Worm (Caenorhabditis elegans) whole organism, young adult: ENCODE data around the gene Y116A8C.37.
"Not testable (repeated sequence)": the region's sequence is repeated elsewhere in the genome, so short reads cannot be mapped to it uniquely, and the experiment has no call there.

ENCODE experiments used
- B0019.2 ChIP-seq: fragments of 200-800 bp; sonication (Bioruptor generic); conservative IDR thresholded peaks from 2 replicates; pipeline ENCODE4 v1.3.6; 2022; ENCODE audit warnings: missing genetic modification reagents, missing genetic modification characterization, missing compliant biosample characterization
- B0261.1 ChIP-seq: sonication (generic microtip); optimal IDR thresholded peaks from 2 replicates; lab custom pipeline; 2016; ENCODE audit warnings: mild to moderate bottlenecking, missing genetic modification characterization, moderate library complexity, missing compliant biosample characterization
- C06A6.2 ChIP-seq: fragments of 200-800 bp; sonication (Bioruptor generic); conservative IDR thresholded peaks from 2 replicates; pipeline ENCODE4 v1.3.6; 2022; ENCODE audit warnings: missing genetic modification characterization, missing compliant biosample characterization
- D2030.7 ChIP-seq: fragments of 200-800 bp; sonication (Bioruptor generic); IDR thresholded peaks from 2 replicates; pipeline ENCODE4 v1.3.6; 2022; ENCODE audit warnings: missing genetic modification reagents, missing genetic modification characterization, missing compliant biosample characterization
- F23B12.7 ChIP-seq: sonication (generic microtip); optimal IDR thresholded peaks from 2 replicates; lab custom pipeline; 2017; ENCODE audit warnings: missing genetic modification characterization, mild to moderate bottlenecking, missing compliant biosample characterization, antibody characterized with exemption, moderate library complexity; ENCODE audit not compliant: insufficient read depth
- F33H1.4 ChIP-seq: fragments of 200-800 bp; sonication (Bioruptor generic); IDR thresholded peaks from 2 replicates; pipeline ENCODE4 v1.3.6; 2022; ENCODE audit warnings: missing genetic modification reagents, missing genetic modification characterization, missing compliant biosample characterization
- F37B4.10 ChIP-seq: fragments of 200-800 bp; sonication (Bioruptor generic); IDR thresholded peaks from 2 replicates; pipeline ENCODE4 v1.3.6; 2022; ENCODE audit warnings: missing genetic modification characterization, missing compliant biosample characterization
- F57A8.1 ChIP-seq: fragments of 200-800 bp; sonication (Bioruptor generic); optimal IDR thresholded peaks from 2 replicates; lab custom pipeline; 2018; ENCODE audit warnings: mild to moderate bottlenecking, missing genetic modification characterization, moderate library complexity, missing compliant biosample characterization
- F57C9.4 ChIP-seq: sonication (generic microtip); optimal IDR thresholded peaks from 2 replicates; lab custom pipeline; 2017; ENCODE audit warnings: mild to moderate bottlenecking, missing genetic modification characterization, missing compliant biosample characterization
- Y53F4B.3 ChIP-seq: fragments of 200-800 bp; sonication (Bioruptor generic); IDR thresholded peaks from 2 replicates; pipeline ENCODE4 v1.3.6; 2022; ENCODE audit warnings: missing genetic modification reagents, missing genetic modification characterization, missing compliant biosample characterization
- Y53G8AR.9 ChIP-seq: fragments of 200-800 bp; sonication (Bioruptor generic); conservative IDR thresholded peaks from 2 replicates; pipeline ENCODE4 v1.3.6; 2022; ENCODE audit warnings: missing genetic modification reagents, missing genetic modification characterization, missing compliant biosample characterization
- Y95B8A.8 ChIP-seq: fragments of 200-800 bp; sonication (Bioruptor generic); IDR thresholded peaks from 2 replicates; pipeline ENCODE4 v1.3.6; 2022; ENCODE audit warnings: missing genetic modification reagents, missing genetic modification characterization, missing compliant biosample characterization
- ZK185.1 ChIP-seq: sonication (generic microtip); optimal IDR thresholded peaks from 2 replicates; lab custom pipeline; 2016; ENCODE audit warnings: mild to moderate bottlenecking, missing genetic modification characterization, missing compliant biosample characterization; ENCODE audit not compliant: poor library complexity, severe bottlenecking
- aptf-2 ChIP-seq: fragments of 200-800 bp; sonication (Bioruptor generic); conservative IDR thresholded peaks from 2 replicates; pipeline ENCODE4 v1.3.6; 2022; ENCODE audit warnings: missing genetic modification reagents, missing genetic modification characterization, missing compliant biosample characterization
- athp-1 ChIP-seq: sonication (generic microtip); optimal IDR thresholded peaks from 2 replicates; lab custom pipeline; 2017; ENCODE audit warnings: mild to moderate bottlenecking, missing genetic modification characterization, missing compliant biosample characterization
- attf-5 ChIP-seq: fragments of 200-800 bp; sonication (Bioruptor generic); optimal IDR thresholded peaks from 2 replicates; lab custom pipeline; 2018; ENCODE audit warnings: mild to moderate bottlenecking, missing genetic modification characterization, missing compliant biosample characterization
- bed-1 ChIP-seq: fragments of 200-800 bp; sonication (Bioruptor generic); IDR thresholded peaks from 2 replicates; pipeline ENCODE4 v1.3.6; 2022; ENCODE audit warnings: missing genetic modification reagents, missing genetic modification characterization, missing compliant biosample characterization
- ccch-3 ChIP-seq: fragments of 200-800 bp; sonication (Bioruptor generic); optimal IDR thresholded peaks from 2 replicates; lab custom pipeline; 2018; ENCODE audit warnings: mild to moderate bottlenecking, missing genetic modification characterization, missing compliant biosample characterization
- ceh-27 ChIP-seq: fragments of 200-800 bp; sonication (Bioruptor generic); optimal IDR thresholded peaks from 2 replicates; lab custom pipeline; 2018; ENCODE audit warnings: mild to moderate bottlenecking, missing genetic modification characterization, moderate library complexity, missing compliant biosample characterization
- dpl-1 ChIP-seq: fragments of 150-350 bp; optimal IDR thresholded peaks from 2 replicates; lab custom pipeline; 2014; ENCODE audit warnings: missing biosample characterization, missing genetic modification reagents, missing genetic modification characterization
- egl-44 ChIP-seq: fragments of 200-800 bp; sonication (Bioruptor generic); IDR thresholded peaks from 2 replicates; pipeline ENCODE4 v1.3.6; 2022; ENCODE audit warnings: missing genetic modification reagents, missing genetic modification characterization, missing compliant biosample characterization
- egrh-3 ChIP-seq: fragments of 200-800 bp; sonication (Bioruptor generic); IDR thresholded peaks from 2 replicates; pipeline ENCODE4 v1.3.6; 2022; ENCODE audit warnings: missing genetic modification reagents, missing genetic modification characterization, missing compliant biosample characterization
- ekl-4 ChIP-seq: fragments of 200-800 bp; sonication (Bioruptor generic); IDR thresholded peaks from 2 replicates; pipeline ENCODE4 v1.3.6; 2022; ENCODE audit warnings: missing genetic modification reagents, missing genetic modification characterization, missing compliant biosample characterization
- hlh-12 ChIP-seq: sonication (generic microtip); optimal IDR thresholded peaks from 2 replicates; lab custom pipeline; 2016; ENCODE audit warnings: missing genetic modification characterization, missing compliant biosample characterization
- hlh-26 ChIP-seq: fragments of 200-800 bp; sonication (Bioruptor generic); conservative IDR thresholded peaks from 2 replicates; pipeline ENCODE4 v1.3.6; 2022; ENCODE audit warnings: missing genetic modification reagents, missing genetic modification characterization, missing compliant biosample characterization
- hsf-1 ChIP-seq: fragments of 200-800 bp; sonication (Bioruptor generic); IDR thresholded peaks from 2 replicates; pipeline ENCODE4 v1.3.6; 2022; ENCODE audit warnings: missing genetic modification reagents, missing genetic modification characterization, missing compliant biosample characterization
- let-526 ChIP-seq: fragments of 200-800 bp; sonication (Bioruptor generic); IDR thresholded peaks from 2 replicates; pipeline ENCODE4 v1.3.6; 2022; ENCODE audit warnings: missing genetic modification reagents, missing genetic modification characterization, missing compliant biosample characterization
- lin-54 ChIP-seq: fragments of 200-800 bp; sonication (Bioruptor generic); optimal IDR thresholded peaks from 2 replicates; lab custom pipeline; 2018; ENCODE audit warnings: mild to moderate bottlenecking, missing genetic modification characterization, missing compliant biosample characterization
- lir-1 ChIP-seq: fragments of 200-800 bp; sonication (Bioruptor generic); conservative IDR thresholded peaks from 2 replicates; pipeline ENCODE4 v1.3.6; 2022; ENCODE audit warnings: missing genetic modification reagents, missing genetic modification characterization, missing compliant biosample characterization
- lsl-1 ChIP-seq: fragments of 200-800 bp; sonication (Bioruptor generic); optimal IDR thresholded peaks from 2 replicates; lab custom pipeline; 2018; ENCODE audit warnings: mild to moderate bottlenecking, missing genetic modification characterization, moderate library complexity, missing compliant biosample characterization
- madf-10 ChIP-seq: sonication (generic microtip); optimal IDR thresholded peaks from 2 replicates; lab custom pipeline; 2016; ENCODE audit warnings: mild to moderate bottlenecking, missing genetic modification characterization, missing compliant biosample characterization
- madf-3 ChIP-seq: fragments of 200-800 bp; sonication (Bioruptor generic); IDR thresholded peaks from 2 replicates; pipeline ENCODE4 v1.3.6; 2022; ENCODE audit warnings: missing genetic modification reagents, missing genetic modification characterization, missing compliant biosample characterization
- nfya-1 ChIP-seq: sonication (generic microtip); optimal IDR thresholded peaks from 2 replicates; lab custom pipeline; 2017; ENCODE audit warnings: antibody characterized with exemption, missing compliant biosample characterization, missing genetic modification characterization, borderline replicate concordance; ENCODE audit not compliant: insufficient read depth
- rcor-1 ChIP-seq: fragments of 200-800 bp; sonication (Bioruptor generic); IDR thresholded peaks from 2 replicates; pipeline ENCODE4 v1.3.6; 2022; ENCODE audit warnings: missing genetic modification reagents, missing genetic modification characterization, missing compliant biosample characterization
- rpc-1 ChIP-seq, 2 experiments: fragments of 150-350 bp in 1 of 2; sonication (generic microtip) in 1 of 2; optimal IDR thresholded peaks; 2 replicates each; lab custom pipeline; 2014 to 2018; ENCODE audit warnings: missing biosample characterization in 1 of 2, missing genetic modification characterization in 1 of 2, missing genetic modification reagents in 1 of 2, missing genotype in 1 of 2
- snpc-4 ChIP-seq, 5 experiments: fragments of 150-350 bp in 1 of 5; sonication (generic microtip) in 4 of 5; optimal IDR thresholded peaks; 2 replicates each; lab custom pipeline; 2014 to 2018; ENCODE audit warnings: missing genetic modification characterization in 5 of 5, missing biosample characterization in 3 of 5, antibody characterized with exemption in 2 of 5, mild to moderate bottlenecking in 2 of 5, missing compliant biosample characterization in 2 of 5, missing genotype in 2 of 5, moderate library complexity in 2 of 5, missing genetic modification reagents in 1 of 5
- tbp1 ChIP-seq: fragments of 200-800 bp; sonication (Bioruptor generic); optimal IDR thresholded peaks from 2 replicates; lab custom pipeline; 2018; ENCODE audit warnings: mild to moderate bottlenecking, missing genetic modification characterization, missing compliant biosample characterization
- tbx-9 ChIP-seq: sonication (generic microtip); optimal IDR thresholded peaks from 2 replicates; lab custom pipeline; 2016; ENCODE audit warnings: borderline replicate concordance, missing genetic modification characterization, inconsistent platforms, missing compliant biosample characterization
- zfh-2 ChIP-seq: fragments of 200-800 bp; sonication (Bioruptor generic); conservative IDR thresholded peaks from 2 replicates; pipeline ENCODE4 v1.3.6; 2022; ENCODE audit warnings: missing genetic modification reagents, missing genetic modification characterization, missing compliant biosample characterization
- zim-3 ChIP-seq: sonication (generic microtip); optimal IDR thresholded peaks from 2 replicates; lab custom pipeline; 2017; ENCODE audit warnings: mild to moderate bottlenecking, missing genetic modification characterization, moderate library complexity, missing compliant biosample characterization
- ztf-22 ChIP-seq: fragments of 200-800 bp; sonication (Bioruptor generic); optimal IDR thresholded peaks from 2 replicates; lab custom pipeline; 2018; ENCODE audit warnings: mild to moderate bottlenecking, missing genetic modification characterization, moderate library complexity, missing compliant biosample characterization
- ztf-28 ChIP-seq: fragments of 200-800 bp; sonication (Bioruptor generic); IDR thresholded peaks from 2 replicates; pipeline ENCODE4 v1.3.6; 2022; ENCODE audit warnings: missing genetic modification reagents, missing genetic modification characterization, missing compliant biosample characterization
- ztf-3 ChIP-seq: fragments of 200-800 bp; sonication (Bioruptor generic); optimal IDR thresholded peaks from 2 replicates; lab custom pipeline; 2018; ENCODE audit warnings: mild to moderate bottlenecking, missing genetic modification characterization, missing compliant biosample characterization

The Y116A8C.37 gene

ce11 chrIV:17155625-17156024 is 24.7 kb upstream of the Y116A8C.37 start:
- TF ChIP-seq ekl-4 (GFP tag; lab: Robert Waterston, UW) (peak; percentile 66), snpc-4 (tag; optimal IDR thresholded peaks at IDR 0.05; lab: Kevin White, UChicago) (peak in 1 of 4 experiments; percentile 3), rpc-1 (optimal IDR thresholded peaks at IDR 0.05; lab: Kevin White, UChicago) (peak; percentile 11), D2030.7 (GFP tag; lab: Robert Waterston, UW) (0 out of 2 replicates have a peak, but pooled peaks have one; percentile 15), hsf-1 (GFP tag; lab: Robert Waterston, UW) (peak; percentile 98), Y53F4B.3 (GFP tag; lab: Robert Waterston, UW) (0 out of 2 replicates have a peak, but pooled peaks have one; percentile 20)
- not testable (repeated sequence) for TF ChIP-seq snpc-4 (GFP tag; optimal IDR thresholded peaks at IDR 0.05; lab: Kevin White, UChicago); rpc-1 (tag; optimal IDR thresholded peaks at IDR 0.05; lab: Kevin White, UChicago)
- TF ChIP-seq, all 124 proteins: peak for 6; not testable (repeated sequence) for 118

ce11 chrIV:17153002-17153401 is 22.1 kb upstream of the Y116A8C.37 start:
- TF ChIP-seq F57C9.4 (no peak), hlh-12 (no peak), F33H1.4 (GFP tag; lab: Robert Waterston, UW) (no peak), F57A8.1 (GFP tag; lab: Kevin White, UChicago) (no peak), egl-44 (GFP tag; lab: Robert Waterston, UW) (no peak), F23B12.7 (tag; lab: Kevin White, UChicago) (no peak), madf-3 (no peak), lsl-1 (no peak), ccch-3 (no peak), hlh-26 (GFP tag; lab: Robert Waterston, UW) (no peak), attf-5 (no peak), ztf-3 (GFP tag; lab: Kevin White, UChicago) (no peak), Y53G8AR.9 (GFP tag; lab: Robert Waterston, UW) (no peak), zfh-2 (GFP tag; lab: Robert Waterston, UW) (no peak), dpl-1 (GFP tag; lab: Kevin White, UChicago) (no peak), aptf-2 (GFP tag; lab: Robert Waterston, UW) (no peak), athp-1 (tag; lab: Kevin White, UChicago) (no peak)
- TF ChIP-seq, all 124 proteins: peak for 0

ce11 chrIV:17150871-17151270 is 19.9 kb upstream of the Y116A8C.37 start, which contains the start of gene Y116A8C.40:
Gene Y116A8C.40, minus strand, starts transcription at chrIV:17150971.
- no peak for TF ChIP-seq C06A6.2 (GFP tag; lab: Robert Waterston, UW)
- TF ChIP-seq tbp1 (GFP tag; lab: Kevin White, UChicago) = no peak
- TF ChIP-seq ztf-3 (GFP tag; lab: Kevin White, UChicago) = no peak
- no peak for TF ChIP-seq Y95B8A.8 (GFP tag; lab: Robert Waterston, UW)
- no peak for TF ChIP-seq nfya-1 (tag; lab: Kevin White, UChicago)
- TF ChIP-seq ZK185.1 (tag; lab: Kevin White, UChicago) = no peak
- TF ChIP-seq ztf-28 = no peak
- no peak for TF ChIP-seq let-526

- peak; percentile 6 for TF ChIP-seq dpl-1 (GFP tag; lab: Kevin White, UChicago)
- TF ChIP-seq tbp1 (GFP tag; lab: Kevin White, UChicago) = peak; percentile 79
- TF ChIP-seq zim-3 (tag; lab: Kevin White, UChicago) = no peak
- no peak for TF ChIP-seq bed-1
- no peak for TF ChIP-seq F37B4.10 (GFP tag; lab: Robert Waterston, UW)
- no peak for TF ChIP-seq madf-10 (tag; lab: Kevin White, UChicago)
- no peak for TF ChIP-seq ztf-22
- no peak for TF ChIP-seq lir-1 (GFP tag; lab: Robert Waterston, UW)
- TF ChIP-seq egrh-3 (GFP tag; lab: Robert Waterston, UW) = no peak
- no peak for TF ChIP-seq B0261.1 (tag; lab: Kevin White, UChicago)
- no peak for TF ChIP-seq ztf-28
- no peak for TF ChIP-seq B0019.2 (GFP tag; lab: Robert Waterston, UW)
- no peak for TF ChIP-seq ceh-27
- TF ChIP-seq lin-54 (GFP tag; lab: Kevin White, UChicago) = no peak
- no peak for TF ChIP-seq rcor-1
- TF ChIP-seq ccch-3 = no peak
- no peak for TF ChIP-seq tbx-9 (tag; lab: Kevin White, UChicago)
Observed at ce11 chrIV:17150418-17150817, 19.5 kb upstream of the Y116A8C.37 start.
